Fruit fly (Drosophila melanogaster) whole organism, pupa: ENCODE measurements around the gene Nckx30C.
A peak's percentile ranks its signal among the peaks of the same experiment; 100 is the strongest.

Experiments
- CG10348 ChIP-seq: fragments of 200-800 bp; sonication (Bioruptor generic); IDR thresholded peaks from 2 replicates; pipeline ENCODE4 v1.3.6; 2022; ENCODE audit warnings: missing biosample characterization, missing genetic modification characterization
- CG12605 ChIP-seq: fragments of 200-800 bp; sonication (Bioruptor generic); IDR thresholded peaks from 2 replicates; pipeline ENCODE4 v1.3.6; 2022; ENCODE audit warnings: missing biosample characterization, missing genetic modification characterization
- CG13204 ChIP-seq: fragments of 200-800 bp; sonication (Bioruptor generic); optimal IDR thresholded peaks from 2 replicates; lab custom pipeline; 2018; ENCODE audit warnings: missing biosample characterization, mild to moderate bottlenecking, missing genetic modification characterization, moderate library complexity
- CG14655 ChIP-seq: fragments of 200-800 bp; sonication (Bioruptor generic); optimal IDR thresholded peaks from 3 replicates; lab custom pipeline; 2017; ENCODE audit warnings: mild to moderate bottlenecking, missing biosample characterization, missing genetic modification reagents, missing genetic modification characterization
- CG15710 ChIP-seq: fragments of 200-800 bp; sonication (Bioruptor generic); optimal IDR thresholded peaks from 2 replicates; lab custom pipeline; 2018; ENCODE audit warnings: missing biosample characterization, mild to moderate bottlenecking, missing genetic modification characterization, moderate library complexity
- CG17806 ChIP-seq: fragments of 200-800 bp; sonication (Bioruptor generic); optimal IDR thresholded peaks from 2 replicates; lab custom pipeline; 2018; ENCODE audit warnings: missing biosample characterization, mild to moderate bottlenecking, missing genetic modification characterization, moderate library complexity
- CG32121 ChIP-seq: fragments of 200-800 bp; sonication (Bioruptor generic); IDR thresholded peaks from 2 replicates; pipeline ENCODE4 v1.3.6; 2022; ENCODE audit warnings: missing biosample characterization, missing genetic modification characterization
- CG34367 ChIP-seq: fragments of 200-800 bp; sonication (Bioruptor generic); optimal IDR thresholded peaks from 2 replicates; lab custom pipeline; 2018; ENCODE audit warnings: missing biosample characterization, mild to moderate bottlenecking, missing genetic modification characterization
- CG4496 ChIP-seq: fragments of 200-800 bp; sonication (Bioruptor generic); IDR thresholded peaks from 3 replicates; pipeline ENCODE4 v1.3.6; 2022; ENCODE audit warnings: missing biosample characterization, missing genetic modification characterization
- CG8159 ChIP-seq: fragments of 200-800 bp; sonication (Bioruptor generic); optimal IDR thresholded peaks from 3 replicates; lab custom pipeline; 2018; ENCODE audit warnings: missing biosample characterization, mild to moderate bottlenecking, missing genetic modification characterization, moderate library complexity
- CG8301 ChIP-seq: fragments of 200-800 bp; sonication (Bioruptor generic); optimal IDR thresholded peaks from 2 replicates; lab custom pipeline; 2018; ENCODE audit warnings: missing biosample characterization, mild to moderate bottlenecking, missing genetic modification characterization
- CG9948 ChIP-seq: fragments of 200-800 bp; sonication (Bioruptor generic); optimal IDR thresholded peaks from 2 replicates; lab custom pipeline; 2018; ENCODE audit warnings: missing biosample characterization, mild to moderate bottlenecking, missing genetic modification characterization, moderate library complexity
- D1 ChIP-seq: fragments of 200-800 bp; sonication (Bioruptor generic); optimal IDR thresholded peaks from 2 replicates; lab custom pipeline; 2018; ENCODE audit warnings: missing biosample characterization, mild to moderate bottlenecking, missing genetic modification characterization, moderate library complexity
- EcR ChIP-seq: fragments of 200-800 bp; sonication (Bioruptor generic); optimal IDR thresholded peaks from 3 replicates; lab custom pipeline; 2019; ENCODE audit warnings: missing biosample characterization, missing genetic modification characterization, mild to moderate bottlenecking, moderate library complexity, missing genetic modification reagents
- Ets98B ChIP-seq: fragments of 200-800 bp; sonication (Bioruptor generic); IDR thresholded peaks from 2 replicates; pipeline ENCODE4 v1.3.6; 2022; ENCODE audit warnings: missing biosample characterization, missing genetic modification characterization
- Pif1A ChIP-seq: fragments of 200-800 bp; sonication (Bioruptor generic); optimal IDR thresholded peaks from 3 replicates; lab custom pipeline; 2016; ENCODE audit warnings: missing biosample characterization, missing genetic modification characterization
- Pif1B ChIP-seq: fragments of 200-800 bp; sonication (Bioruptor generic); optimal IDR thresholded peaks from 3 replicates; lab custom pipeline; 2016; ENCODE audit warnings: missing biosample characterization, missing genetic modification characterization
- Snoo ChIP-seq: fragments of 200-800 bp; sonication (Bioruptor generic); optimal IDR thresholded peaks from 3 replicates; lab custom pipeline; 2017; ENCODE audit warnings: missing biosample characterization, mild to moderate bottlenecking, missing genetic modification characterization, inconsistent platforms
- fd96Ca ChIP-seq: fragments of 200-800 bp; sonication (Bioruptor generic); IDR thresholded peaks from 3 replicates; pipeline ENCODE4 v1.3.6; 2022; ENCODE audit warnings: missing biosample characterization, missing genetic modification characterization
- gl ChIP-seq: fragments of 200-800 bp; sonication (Bioruptor generic); optimal IDR thresholded peaks from 2 replicates; lab custom pipeline; 2018; ENCODE audit warnings: missing biosample characterization, mild to moderate bottlenecking, missing genetic modification characterization
- rn ChIP-seq: fragments of 200-800 bp; sonication (Bioruptor generic); IDR thresholded peaks from 2 replicates; pipeline ENCODE4 v1.3.6; 2022; ENCODE audit warnings: missing biosample characterization, missing genetic modification characterization

The Nckx30C gene

DNA sequence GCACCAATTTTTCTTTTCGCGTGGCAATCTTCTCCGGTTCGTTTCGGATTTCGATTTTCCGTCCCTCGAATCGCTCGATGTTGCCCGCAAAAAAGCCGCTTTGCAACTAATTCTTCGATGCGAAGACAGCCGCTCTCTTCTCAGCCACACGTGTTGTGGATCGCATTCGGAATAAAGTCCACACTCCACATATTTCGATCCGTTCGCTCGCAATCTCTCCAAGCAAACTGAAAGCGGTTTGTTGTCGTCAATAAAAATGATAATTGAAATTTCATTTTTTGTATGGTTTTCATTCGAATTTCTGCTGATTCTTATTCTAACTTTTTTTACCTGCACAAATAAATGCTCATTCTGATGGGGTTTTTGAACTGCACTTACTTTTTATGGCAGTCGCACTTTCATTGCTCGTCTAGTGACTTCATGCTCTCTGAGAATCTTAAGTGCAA, 40.4 kb downstream of the Nckx30C start, which contains the start of gene CG31710:
Gene CG31710, minus strand, starts transcription at position 83 of the 446 bp plus-strand sequence.
- TF ChIP-seq CG10348 (GFP tag; lab: Robert Waterston, UW) (no peak), CG17806 (tag; lab: Kevin White, UChicago) (no peak), CG4496 (GFP tag; lab: Robert Waterston, UW) (0 out of 3 replicates have a peak, but pooled peaks have one; percentile 32), CG8159 (tag; lab: Kevin White, UChicago) (no peak), Snoo (tag; lab: Kevin White, UChicago) (peak; percentile 2), gl (tag; lab: Kevin White, UChicago) (peak; percentile 6), CG13204 (GFP tag; lab: Kevin White, UChicago) (no peak), CG15710 (no peak), rn (GFP tag; lab: Robert Waterston, UW) (no peak), CG8301 (no peak), EcR (GFP tag; lab: Kevin White, UChicago) (peak; percentile 45), Ets98B (GFP tag; lab: Robert Waterston, UW) (peak; percentile 37; the same call in 1 of the 2 replicates), Pif1A (peak; percentile 12), CG32121 (0 out of 2 replicates have a peak, but pooled peaks have one; percentile 12), CG12605 (GFP tag; lab: Robert Waterston, UW) (no peak), fd96Ca (GFP tag; lab: Robert Waterston, UW) (no peak), CG14655 (GFP tag; lab: Kevin White, UChicago) (no peak), CG34367 (tag; lab: Kevin White, UChicago) (no peak), Pif1B (GFP tag; lab: Kevin White, UChicago) (no peak), CG9948 (no peak), D1 (no peak)
- TF ChIP-seq, all 21 proteins: peak for 7

DNA sequence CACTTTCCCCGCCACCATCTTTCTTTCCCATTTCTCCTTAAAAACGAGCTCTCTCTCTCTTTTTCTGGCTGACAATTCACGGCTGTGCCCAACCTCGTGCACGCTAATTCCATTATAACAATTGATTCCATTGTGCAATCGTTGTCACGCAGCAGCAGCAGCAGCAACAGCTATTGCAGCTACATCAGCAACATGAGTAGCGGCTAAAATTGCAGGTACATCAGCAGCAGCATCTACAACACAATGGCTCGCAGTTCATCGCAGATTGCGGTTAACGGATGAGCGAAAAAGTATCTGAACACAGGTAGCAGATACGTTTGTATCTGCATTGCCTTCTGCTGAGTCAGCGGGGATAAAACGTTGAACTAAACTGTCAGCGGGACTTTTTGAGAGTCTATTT, 41.0 kb downstream of the Nckx30C start:
- no peak for TF ChIP-seq Pif1A
- TF ChIP-seq CG15710 = no peak
- TF ChIP-seq CG8301 = no peak
- no peak for TF ChIP-seq CG13204 (GFP tag; lab: Kevin White, UChicago)
- no peak for TF ChIP-seq Pif1B (GFP tag; lab: Kevin White, UChicago)
- no peak for TF ChIP-seq D1
- TF ChIP-seq EcR (GFP tag; lab: Kevin White, UChicago) = no peak
- no peak for TF ChIP-seq CG14655 (GFP tag; lab: Kevin White, UChicago)
- TF ChIP-seq CG12605 (GFP tag; lab: Robert Waterston, UW) = no peak
- TF ChIP-seq rn (GFP tag; lab: Robert Waterston, UW) = no peak
- no peak for TF ChIP-seq CG9948
- no peak for TF ChIP-seq CG34367 (tag; lab: Kevin White, UChicago)
- TF ChIP-seq fd96Ca (GFP tag; lab: Robert Waterston, UW) = no peak
- no peak for TF ChIP-seq CG10348 (GFP tag; lab: Robert Waterston, UW)
- no peak for TF ChIP-seq CG32121
- no peak for TF ChIP-seq CG17806 (tag; lab: Kevin White, UChicago)
- no peak for TF ChIP-seq CG4496 (GFP tag; lab: Robert Waterston, UW)
- TF ChIP-seq Ets98B (GFP tag; lab: Robert Waterston, UW) = no peak

DNA sequence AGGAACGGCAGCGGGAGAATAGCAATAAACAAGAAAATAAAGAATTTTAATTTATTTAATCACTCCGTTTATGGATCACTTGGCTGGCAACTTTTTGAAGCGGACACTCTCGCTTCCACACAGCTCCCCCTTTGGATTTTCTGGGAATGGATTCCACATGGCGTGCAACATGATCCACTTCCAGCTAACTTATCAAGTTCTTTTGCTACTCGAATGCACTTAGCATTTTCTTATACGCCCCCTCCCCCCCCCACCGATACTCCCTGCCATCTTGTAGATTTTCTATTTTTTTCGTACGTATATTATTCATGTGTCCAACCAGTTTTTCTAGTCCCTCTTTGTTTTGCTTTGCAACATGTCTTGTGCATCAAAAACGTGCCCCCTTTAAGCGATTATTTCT, 42.0 kb downstream of the Nckx30C start:
- TF ChIP-seq CG8159 (tag; lab: Kevin White, UChicago) = no peak
- TF ChIP-seq fd96Ca (GFP tag; lab: Robert Waterston, UW) = no peak
- TF ChIP-seq Ets98B (GFP tag; lab: Robert Waterston, UW) = peak; percentile 4; the same call in 1 of the 2 replicates

DNA sequence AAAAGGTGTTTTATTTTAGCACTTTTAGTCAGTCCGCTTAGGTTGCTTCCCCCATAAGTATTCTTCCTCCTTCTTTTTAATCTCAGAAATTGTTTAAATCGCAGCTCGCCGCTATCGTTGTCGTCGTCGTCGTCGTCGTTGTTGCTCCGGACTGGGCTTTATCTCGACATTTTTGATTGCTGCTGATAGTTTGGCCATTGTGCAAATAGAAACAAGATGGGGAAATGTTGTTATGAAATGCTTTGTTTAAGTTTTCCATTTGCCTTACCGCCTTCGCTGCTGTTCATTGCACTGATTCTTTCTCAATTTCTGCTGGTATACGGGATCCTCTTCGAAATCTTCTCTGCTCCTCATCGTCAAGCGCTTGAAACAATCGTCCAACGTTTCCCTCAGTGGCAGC, 43.3 kb downstream of the Nckx30C start:
- TF ChIP-seq CG14655 (GFP tag; lab: Kevin White, UChicago) (no peak), CG13204 (GFP tag; lab: Kevin White, UChicago) (no peak), Pif1A (no peak)

DNA sequence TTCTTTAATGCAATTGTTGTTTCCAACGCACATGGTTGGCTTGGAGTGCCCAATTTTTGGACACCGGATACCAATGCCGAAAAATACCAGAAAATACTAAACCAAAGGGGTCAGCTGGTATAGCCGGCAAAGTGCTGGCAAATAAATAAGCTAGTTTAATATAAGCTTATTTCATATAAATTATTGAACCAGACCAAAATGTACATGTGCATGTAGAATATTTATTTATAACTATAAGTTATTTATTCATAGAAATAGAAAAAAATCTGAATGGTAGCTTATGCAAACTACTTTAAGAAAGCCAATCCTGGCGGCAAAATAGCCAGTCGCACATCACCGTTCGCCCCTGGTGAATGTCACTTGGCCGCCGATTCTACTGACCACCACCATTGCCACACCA, 45.8 kb downstream of the Nckx30C start, which contains the start of gene pelo:
Gene pelo, plus strand, starts transcription at position 357 of the 400 bp plus-strand sequence.
- no peak for TF ChIP-seq CG13204 (GFP tag; lab: Kevin White, UChicago)
- peak; percentile 47; the same call in 1 of the 3 replicates for TF ChIP-seq CG4496 (GFP tag; lab: Robert Waterston, UW)
- TF ChIP-seq EcR (GFP tag; lab: Kevin White, UChicago) = peak; percentile 41
- no peak for TF ChIP-seq fd96Ca (GFP tag; lab: Robert Waterston, UW)
- TF ChIP-seq CG8159 (tag; lab: Kevin White, UChicago) = peak; percentile 43
- peak; percentile 42 for TF ChIP-seq CG15710
- no peak for TF ChIP-seq D1
- TF ChIP-seq CG32121 = 0 out of 2 replicates have a peak, but pooled peaks have one; percentile 26
- TF ChIP-seq Ets98B (GFP tag; lab: Robert Waterston, UW) = no peak
- TF ChIP-seq CG34367 (tag; lab: Kevin White, UChicago) = peak; percentile 39
- TF ChIP-seq Pif1A = no peak
- TF ChIP-seq CG12605 (GFP tag; lab: Robert Waterston, UW) = no peak
- TF ChIP-seq rn (GFP tag; lab: Robert Waterston, UW) = no peak
- peak; percentile 21 for TF ChIP-seq CG17806 (tag; lab: Kevin White, UChicago)
- TF ChIP-seq Pif1B (GFP tag; lab: Kevin White, UChicago) = no peak
- TF ChIP-seq Snoo (tag; lab: Kevin White, UChicago) = peak; percentile 47
- no peak for TF ChIP-seq gl (tag; lab: Kevin White, UChicago)
- peak; percentile 19 for TF ChIP-seq CG8301
- no peak for TF ChIP-seq CG14655 (GFP tag; lab: Kevin White, UChicago)
- TF ChIP-seq CG10348 (GFP tag; lab: Robert Waterston, UW) = no peak
- peak; percentile 23 for TF ChIP-seq CG9948

DNA sequence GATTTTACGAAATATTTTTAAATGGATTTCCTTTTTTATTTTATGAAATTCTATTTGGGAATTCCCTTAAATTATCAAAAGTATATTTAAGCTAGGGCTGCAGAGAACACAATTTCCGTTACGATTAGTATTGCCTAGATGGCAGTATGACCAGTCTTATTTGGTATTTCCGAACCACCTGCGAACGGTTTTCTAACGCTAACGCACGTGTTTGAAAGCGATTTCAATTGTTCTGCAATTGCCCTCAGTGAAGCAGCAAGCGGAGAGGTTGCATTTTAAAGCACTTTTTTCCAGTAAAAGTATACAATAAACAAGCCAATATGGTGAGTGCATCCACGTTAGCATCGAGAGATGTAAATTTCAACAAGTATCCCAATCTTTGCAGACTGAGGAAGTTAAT, 46.7 kb downstream of the Nckx30C start, which contains the start of gene hoip:
Gene hoip, plus strand, starts transcription at position 177 of the 400 bp plus-strand sequence.
- TF ChIP-seq fd96Ca (GFP tag; lab: Robert Waterston, UW) = no peak
- TF ChIP-seq rn (GFP tag; lab: Robert Waterston, UW) = no peak
- no peak for TF ChIP-seq CG14655 (GFP tag; lab: Kevin White, UChicago)
- TF ChIP-seq CG4496 (GFP tag; lab: Robert Waterston, UW) = peak; percentile 12; the same call in 1 of the 3 replicates
